Fruit fly (Drosophila melanogaster) whole organism, embryonic: ENCODE results near the gene CG13239.

Experiments used
- Ada2b ChIP-seq: fragments of 200-800 bp; sonication (Bioruptor generic); IDR thresholded peaks from 2 replicates; pipeline ENCODE4 v1.3.6; 2022; ENCODE audit warnings: missing biosample characterization, missing genetic modification characterization
- Aef1 ChIP-seq: fragments of 200-800 bp; sonication (Bioruptor generic); IDR thresholded peaks from 3 replicates; pipeline ENCODE4 v1.3.6; 2022; ENCODE audit warnings: missing biosample characterization, missing genetic modification characterization
- Asciz ChIP-seq: fragments of 200-800 bp; sonication (Bioruptor generic); optimal IDR thresholded peaks from 2 replicates; lab custom pipeline; 2017; ENCODE audit warnings: missing biosample characterization, mild to moderate bottlenecking, missing genetic modification characterization, missing genetic modification reagents
- Atf-2 ChIP-seq: fragments of 200-800 bp; sonication (Bioruptor generic); optimal IDR thresholded peaks from 2 replicates; lab custom pipeline; 2016; ENCODE audit warnings: missing biosample characterization, missing genetic modification characterization
- CG10431 ChIP-seq: fragments of 200-800 bp; sonication (Bioruptor generic); optimal IDR thresholded peaks from 3 replicates; lab custom pipeline; 2018; ENCODE audit warnings: missing biosample characterization, mild to moderate bottlenecking, missing genetic modification characterization
- CG11093 ChIP-seq: fragments of 200-800 bp; sonication (Bioruptor generic); IDR thresholded peaks from 3 replicates; pipeline ENCODE4 v1.3.6; 2022; ENCODE audit warnings: missing biosample characterization, missing genetic modification characterization
- CG11247 ChIP-seq: fragments of 200-800 bp; sonication (Bioruptor generic); IDR thresholded peaks from 2 replicates; pipeline ENCODE4 v1.3.6; 2022; ENCODE audit warnings: missing biosample characterization, missing genetic modification characterization
- CG11504 ChIP-seq: fragments of 200-800 bp; sonication (Bioruptor generic); optimal IDR thresholded peaks from 3 replicates; lab custom pipeline; 2019; ENCODE audit warnings: missing biosample characterization, mild to moderate bottlenecking, missing genetic modification characterization, moderate library complexity
- CG12071 ChIP-seq: fragments of 200-800 bp; sonication (Bioruptor generic); optimal IDR thresholded peaks from 3 replicates; lab custom pipeline; 2018; ENCODE audit warnings: missing biosample characterization, mild to moderate bottlenecking, missing genetic modification characterization
- CG12155 ChIP-seq: fragments of 200-800 bp; sonication (Bioruptor generic); optimal IDR thresholded peaks from 3 replicates; lab custom pipeline; 2016; ENCODE audit warnings: missing biosample characterization, missing genetic modification characterization
- CG13624 ChIP-seq: fragments of 200-800 bp; sonication (Bioruptor generic); optimal IDR thresholded peaks from 2 replicates; lab custom pipeline; 2016; ENCODE audit warnings: missing biosample characterization, missing genetic modification characterization
- CG17385 ChIP-seq: fragments of 200-800 bp; sonication (Bioruptor generic); optimal IDR thresholded peaks from 3 replicates; lab custom pipeline; 2018; ENCODE audit warnings: missing biosample characterization, mild to moderate bottlenecking, missing genetic modification characterization
- CG18476 ChIP-seq: fragments of 200-800 bp; sonication (Bioruptor generic); optimal IDR thresholded peaks from 2 replicates; lab custom pipeline; 2016; ENCODE audit warnings: missing biosample characterization, mild to moderate bottlenecking, missing genetic modification characterization
- CG2889 ChIP-seq: fragments of 200-800 bp; sonication (Bioruptor generic); IDR thresholded peaks from 3 replicates; pipeline ENCODE4 v1.3.6; 2022; ENCODE audit warnings: missing biosample characterization, missing genetic modification characterization
- CG31224 ChIP-seq: fragments of 200-800 bp; sonication (Bioruptor generic); IDR thresholded peaks from 2 replicates; pipeline ENCODE4 v1.3.6; 2022; ENCODE audit warnings: missing biosample characterization, missing genetic modification characterization
- CG3995 ChIP-seq: fragments of 200-800 bp; sonication (Bioruptor generic); optimal IDR thresholded peaks from 3 replicates; lab custom pipeline; 2016; ENCODE audit warnings: missing biosample characterization, missing genetic modification characterization
- CG6854 ChIP-seq: fragments of 200-800 bp; sonication (Bioruptor generic); optimal IDR thresholded peaks from 3 replicates; lab custom pipeline; 2017; ENCODE audit warnings: missing biosample characterization, mild to moderate bottlenecking, missing genetic modification characterization
- CG7372 ChIP-seq: fragments of 200-800 bp; sonication (Bioruptor generic); IDR thresholded peaks from 2 replicates; pipeline ENCODE4 v1.3.6; 2022; ENCODE audit warnings: missing biosample characterization, missing genetic modification characterization
- CG7839 ChIP-seq: fragments of 200-800 bp; sonication (Bioruptor generic); optimal IDR thresholded peaks from 3 replicates; lab custom pipeline; 2018; ENCODE audit warnings: missing biosample characterization, mild to moderate bottlenecking, missing genetic modification characterization, moderate library complexity
- CG9727 ChIP-seq: fragments of 200-800 bp; sonication (Bioruptor generic); optimal IDR thresholded peaks from 3 replicates; lab custom pipeline; 2017; ENCODE audit warnings: missing biosample characterization, mild to moderate bottlenecking, missing genetic modification characterization
- Dbx ChIP-seq: fragments of 200-800 bp; sonication (Bioruptor generic); IDR thresholded peaks from 3 replicates; pipeline ENCODE4 v1.3.6; 2022; ENCODE audit warnings: missing biosample characterization, missing genetic modification characterization
- Dp ChIP-seq: fragments of 200-800 bp; sonication (Bioruptor generic); optimal IDR thresholded peaks from 2 replicates; lab custom pipeline; 2018; ENCODE audit warnings: missing biosample characterization, mild to moderate bottlenecking, missing genetic modification characterization, moderate library complexity
- GATAe ChIP-seq: fragments of 200-800 bp; sonication (Bioruptor generic); conservative IDR thresholded peaks from 2 replicates; pipeline ENCODE4 v1.3.6; 2022; ENCODE audit warnings: missing biosample characterization, missing genetic modification characterization
- H15 ChIP-seq: fragments of 200-800 bp; sonication (Bioruptor generic); IDR thresholded peaks from 3 replicates; pipeline ENCODE4 v1.3.6; 2022; ENCODE audit warnings: missing biosample characterization, missing genetic modification characterization
- Hmr ChIP-seq: fragments of 200-800 bp; sonication (Bioruptor generic); optimal IDR thresholded peaks from 3 replicates; lab custom pipeline; 2017; ENCODE audit warnings: mild to moderate bottlenecking, missing biosample characterization, missing genetic modification reagents, missing genetic modification characterization
- Myb ChIP-seq: fragments of 200-800 bp; sonication (Bioruptor generic); optimal IDR thresholded peaks from 2 replicates; lab custom pipeline; 2016; ENCODE audit warnings: missing biosample characterization, missing genetic modification characterization
- Neu2 ChIP-seq: fragments of 200-800 bp; sonication (Bioruptor generic); optimal IDR thresholded peaks from 3 replicates; lab custom pipeline; 2016; ENCODE audit warnings: missing biosample characterization, missing genetic modification characterization, borderline replicate concordance
- Nf-YB ChIP-seq: fragments of 200-800 bp; sonication (Bioruptor generic); optimal IDR thresholded peaks from 3 replicates; lab custom pipeline; 2019; ENCODE audit warnings: missing biosample characterization, mild to moderate bottlenecking, missing genetic modification characterization, moderate library complexity
- Oli ChIP-seq: fragments of 200-800 bp; sonication (Bioruptor generic); optimal IDR thresholded peaks from 2 replicates; lab custom pipeline; 2018; ENCODE audit warnings: missing biosample characterization, mild to moderate bottlenecking, missing genetic modification characterization, moderate library complexity
- Ravus ChIP-seq: fragments of 200-800 bp; sonication (Bioruptor generic); IDR thresholded peaks from 2 replicates; pipeline ENCODE4 v1.3.6; 2022; ENCODE audit warnings: missing biosample characterization, missing genetic modification characterization
- Rfx ChIP-seq: fragments of 200-800 bp; sonication (Bioruptor generic); IDR thresholded peaks from 2 replicates; pipeline ENCODE4 v1.3.6; 2022; ENCODE audit warnings: missing biosample characterization, missing genetic modification characterization
- abd-A ChIP-seq: fragments of 200-800 bp; sonication (Bioruptor generic); optimal IDR thresholded peaks from 3 replicates; lab custom pipeline; 2019; ENCODE audit warnings: missing biosample characterization, mild to moderate bottlenecking, missing genetic modification characterization, moderate library complexity
- al ChIP-seq: fragments of 200-800 bp; sonication (Bioruptor generic); IDR thresholded peaks from 2 replicates; pipeline ENCODE4 v1.3.6; 2022; ENCODE audit warnings: missing biosample characterization, missing genetic modification characterization
- ase ChIP-seq: fragments of 200-800 bp; sonication (Bioruptor generic); IDR thresholded peaks from 3 replicates; pipeline ENCODE4 v1.3.6; 2022; ENCODE audit warnings: missing biosample characterization, missing genetic modification characterization
- fd3F ChIP-seq: fragments of 200-800 bp; sonication (Bioruptor generic); optimal IDR thresholded peaks from 2 replicates; lab custom pipeline; 2018; ENCODE audit warnings: missing biosample characterization, mild to moderate bottlenecking, missing genetic modification characterization, moderate library complexity
- gcm ChIP-seq: fragments of 200-800 bp; sonication (Bioruptor generic); optimal IDR thresholded peaks from 2 replicates; lab custom pipeline; 2019; ENCODE audit warnings: missing biosample characterization, mild to moderate bottlenecking, missing genetic modification characterization, moderate library complexity
- gro ChIP-seq: fragments of 200-800 bp; sonication (Bioruptor generic); optimal IDR thresholded peaks from 2 replicates; lab custom pipeline; 2016; ENCODE audit warnings: missing biosample characterization, missing genetic modification characterization
- insv ChIP-seq, 2 experiments: fragments of 200-800 bp; sonication (Bioruptor generic); optimal IDR thresholded peaks; 3 replicates each; lab custom pipeline; 2016 to 2018; ENCODE audit warnings: missing biosample characterization in 2 of 2, missing genetic modification characterization in 2 of 2
- lab ChIP-seq: fragments of 200-800 bp; sonication (Bioruptor generic); optimal IDR thresholded peaks from 3 replicates; lab custom pipeline; 2017; ENCODE audit warnings: missing biosample characterization, missing genetic modification characterization, mild to moderate bottlenecking, moderate library complexity, missing genetic modification reagents
- lola ChIP-seq, 3 experiments: fragments of >200 bp in 2 of 3; fragments of 200-800 bp in 1 of 3; sonication (Bioruptor generic) in 1 of 3; optimal IDR thresholded peaks; 2 replicates each; lab custom pipeline; 2017 to 2019; ENCODE audit warnings: missing biosample characterization in 3 of 3, missing genetic modification characterization in 3 of 3, mild to moderate bottlenecking in 1 of 3, moderate library complexity in 1 of 3
- mld ChIP-seq: fragments of 200-800 bp; sonication (Bioruptor generic); IDR thresholded peaks from 3 replicates; pipeline ENCODE4 v1.3.6; 2022; ENCODE audit warnings: missing biosample characterization, missing genetic modification characterization; ENCODE audit not compliant: partially characterized antibody
- nerfin-2 ChIP-seq: fragments of 200-800 bp; sonication (Bioruptor generic); IDR thresholded peaks from 2 replicates; pipeline ENCODE4 v1.3.6; 2022; ENCODE audit warnings: missing biosample characterization, missing genetic modification characterization; ENCODE audit not compliant: partially characterized antibody
- pum ChIP-seq: fragments of 200-800 bp; sonication (Bioruptor generic); optimal IDR thresholded peaks from 2 replicates; lab custom pipeline; 2016; ENCODE audit warnings: missing biosample characterization, missing genetic modification characterization
- rib ChIP-seq: fragments of 200-800 bp; sonication (Bioruptor generic); IDR thresholded peaks from 2 replicates; pipeline ENCODE4 v1.3.6; 2022; ENCODE audit warnings: missing biosample characterization, missing genetic modification characterization
- sens-2 ChIP-seq: fragments of 200-800 bp; sonication (Bioruptor generic); IDR thresholded peaks from 2 replicates; pipeline ENCODE4 v1.3.6; 2022; ENCODE audit warnings: missing biosample characterization, missing genetic modification characterization
- shn ChIP-seq: fragments of 200-800 bp; sonication (Bioruptor generic); optimal IDR thresholded peaks from 3 replicates; lab custom pipeline; 2016; ENCODE audit warnings: missing biosample characterization, missing genetic modification characterization
- slbo ChIP-seq: fragments of 200-800 bp; sonication (Bioruptor generic); IDR thresholded peaks from 2 replicates; pipeline ENCODE4 v1.3.6; 2022; ENCODE audit warnings: missing biosample characterization, missing genetic modification characterization
- stc ChIP-seq: fragments of 200-800 bp; sonication (Bioruptor generic); IDR thresholded peaks from 2 replicates; pipeline ENCODE4 v1.3.6; 2022; ENCODE audit warnings: missing biosample characterization, missing genetic modification characterization
- wek ChIP-seq: fragments of 200-800 bp; sonication (Bioruptor generic); optimal IDR thresholded peaks from 3 replicates; lab custom pipeline; 2018; ENCODE audit warnings: missing biosample characterization, mild to moderate bottlenecking, missing genetic modification characterization, moderate library complexity
- yki ChIP-seq: fragments of >200 bp; optimal IDR thresholded peaks from 3 replicates; lab custom pipeline; 2018

The CG13239 gene

DNA sequence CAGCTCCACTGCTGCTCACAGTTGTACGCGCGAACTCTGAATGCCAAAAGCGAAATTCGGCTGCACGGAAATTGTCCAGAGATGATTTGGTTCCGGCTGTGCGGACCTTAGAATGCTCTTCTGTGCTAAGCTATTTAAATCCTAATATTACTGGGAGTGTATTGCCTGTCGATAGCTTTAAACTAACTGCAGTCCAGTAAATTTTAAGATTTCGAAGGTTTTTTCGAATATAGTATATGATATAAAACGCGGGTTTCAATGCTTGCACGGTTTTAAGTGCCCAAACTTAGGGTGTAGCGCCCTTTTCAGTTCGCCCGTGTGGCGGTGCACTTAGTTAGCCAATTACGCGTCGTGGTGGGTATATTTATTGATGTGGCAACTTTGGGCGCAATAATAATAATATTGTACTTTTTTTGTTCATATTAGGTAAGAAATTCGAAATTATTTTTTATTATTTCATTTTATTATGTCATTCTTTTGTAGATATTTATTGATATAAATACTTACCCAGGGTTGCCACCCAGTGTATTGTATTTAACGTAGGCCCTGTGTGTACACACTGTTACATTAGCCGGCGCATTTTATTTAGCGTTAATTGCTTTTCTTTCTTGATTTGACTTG is 18.2 kb downstream of the CG13239 start, which contains the start of the genes Chro and Ssl1 (continued):
- TF ChIP-seq CG7839 (tag; lab: Kevin White, UChicago) (peak; percentile 100), slbo (GFP tag; lab: Robert Waterston, UW) (peak; percentile 100), mld (GFP tag; lab: Robert Waterston, UW) (no peak), CG9727 (peak; percentile 100), CG13624 (GFP tag; lab: Kevin White, UChicago) (peak; percentile 100), CG3995 (GFP tag; lab: Kevin White, UChicago) (peak; percentile 90), rib (GFP tag; lab: Robert Waterston, UW) (peak; percentile 99), lab (GFP tag; lab: Kevin White, UChicago) (peak; percentile 100), insv (GFP tag; optimal IDR thresholded peaks at IDR 0.05; lab: Kevin White, UChicago) (peak; percentile 84 to 89), CG11247 (peak; percentile 100), Asciz (GFP tag; lab: Kevin White, UChicago) (peak; percentile 100), lola (GFP tag; optimal IDR thresholded peaks at IDR 0.05; lab: Kevin White, UChicago) (peak in 1 of 3 experiments; percentile 100), CG10431 (GFP tag; lab: Kevin White, UChicago) (peak; percentile 98), Hmr (GFP tag; lab: Kevin White, UChicago) (peak; percentile 100), pum (GFP tag; lab: Kevin White, UChicago) (peak; percentile 100), H15 (GFP tag; lab: Robert Waterston, UW) (peak; percentile 100), nerfin-2 (GFP tag; lab: Robert Waterston, UW) (no peak), CG12071 (GFP tag; lab: Kevin White, UChicago) (peak; percentile 100), ase (GFP tag; lab: Robert Waterston, UW) (peak; percentile 100), CG18476 (GFP tag; lab: Kevin White, UChicago) (peak; percentile 100), shn (peak; percentile 100), al (GFP tag; lab: Robert Waterston, UW) (peak; percentile 100), yki (lab: Kevin White, UChicago) (peak; percentile 40), GATAe (GFP tag; lab: Robert Waterston, UW) (peak; percentile 99), fd3F (GFP tag; lab: Kevin White, UChicago) (peak; percentile 99), CG11093 (GFP tag; lab: Robert Waterston, UW) (peak; percentile 100), CG7372 (GFP tag; lab: Robert Waterston, UW) (peak; percentile 100), abd-A (tag; lab: Kevin White, UChicago) (peak; percentile 95), CG6854 (GFP tag; lab: Kevin White, UChicago) (peak; percentile 100), Rfx (GFP tag; lab: Robert Waterston, UW) (peak; percentile 100), Nf-YB (GFP tag; lab: Kevin White, UChicago) (peak; percentile 98), CG11504 (peak; percentile 99), Dp (GFP tag; lab: Kevin White, UChicago) (peak; percentile 59), Ravus (GFP tag; lab: Robert Waterston, UW) (peak; percentile 99), Atf-2 (GFP tag; lab: Kevin White, UChicago) (peak; percentile 100), CG2889 (GFP tag; lab: Robert Waterston, UW) (peak; percentile 100), Neu2 (GFP tag; lab: Kevin White, UChicago) (peak; percentile 99), Aef1 (peak; percentile 100), CG12155 (GFP tag; lab: Kevin White, UChicago) (peak; percentile 99), Oli (tag; lab: Kevin White, UChicago) (peak; percentile 100), Dbx (GFP tag; lab: Robert Waterston, UW) (peak; percentile 100), wek (GFP tag; lab: Kevin White, UChicago) (peak; percentile 97), gcm (GFP tag; lab: Kevin White, UChicago) (peak; percentile 100), sens-2 (GFP tag; lab: Robert Waterston, UW) (peak; percentile 100), gro (GFP tag; lab: Kevin White, UChicago) (peak; percentile 100), CG17385 (GFP tag; lab: Kevin White, UChicago) (peak; percentile 99), Myb (peak; percentile 98), CG31224 (GFP tag; lab: Robert Waterston, UW) (peak; percentile 99), stc (GFP tag; lab: Robert Waterston, UW) (peak; percentile 100), Ada2b (peak; percentile 100)
